Fruit fly (Drosophila melanogaster): ENCODE results near the gene Pak.
A peak's percentile ranks its signal among the peaks of the same experiment; 100 is the strongest.

Gene Pak

dm6 chr3R:6373512-6374306, 23.0 kb downstream of the Pak start:
- TF ChIP-seq foxo (GFP tag; optimal IDR thresholded peaks at IDR 0.05) (peak in 1 of 2 experiments; percentile 29), Hr78 (GFP tag; optimal IDR thresholded peaks at IDR 0.05) (no peak), dl (GFP tag; optimal IDR thresholded peaks at IDR 0.05; ENCODE audit: insufficient read depth in 1 of 2, partially characterized antibody in 2 of 2) (no peak), psq (GFP tag; optimal IDR thresholded peaks at IDR 0.05) (peak; percentile 26), sv (GFP tag; optimal IDR thresholded peaks at IDR 0.05) (peak; percentile 33), CrebA (GFP tag; optimal IDR thresholded peaks at IDR 0.05; ENCODE audit: borderline replicate concordance) (no peak), OdsH (GFP tag; optimal IDR thresholded peaks at IDR 0.05) (peak; percentile 49), Sp1 (GFP tag; optimal IDR thresholded peaks at IDR 0.05) (peak; percentile 34), rgr (GFP tag; optimal IDR thresholded peaks at IDR 0.05) (peak; percentile 39), Vsx2 (GFP tag; optimal IDR thresholded peaks at IDR 0.05; ENCODE audit: partially characterized antibody) (no peak), Jra (GFP tag; optimal IDR thresholded peaks at IDR 0.05) (peak; percentile 62), pan (optimal IDR thresholded peaks at IDR 0.05) (no peak), woc (GFP tag; optimal IDR thresholded peaks at IDR 0.05) (peak; percentile 54), Dfd (GFP tag; optimal IDR thresholded peaks at IDR 0.05) (no peak), HLH106 (tag; optimal IDR thresholded peaks at IDR 0.05) (peak; percentile 51), Hnf4 (GFP tag; optimal IDR thresholded peaks at IDR 0.05) (peak; percentile 33), h (GFP tag; optimal IDR thresholded peaks at IDR 0.05) (peak; percentile 58), Rel (GFP tag; optimal IDR thresholded peaks at IDR 0.05) (no peak), Rel (tag; optimal IDR thresholded peaks at IDR 0.05) (peak; percentile 3), CG9705 (GFP tag; optimal IDR thresholded peaks at IDR 0.05) (peak; percentile 16), jim (GFP tag; optimal IDR thresholded peaks at IDR 0.05) (no peak), Hr83 (GFP tag; optimal IDR thresholded peaks at IDR 0.05; ENCODE audit: poor library complexity, severe bottlenecking) (peak; percentile 26), dsf (GFP tag; optimal IDR thresholded peaks at IDR 0.05; ENCODE audit: borderline replicate concordance) (peak; percentile 36), fru (GFP tag; optimal IDR thresholded peaks at IDR 0.05) (peak; percentile 41), ey (GFP tag; optimal IDR thresholded peaks at IDR 0.05) (peak; percentile 37)

DNA sequence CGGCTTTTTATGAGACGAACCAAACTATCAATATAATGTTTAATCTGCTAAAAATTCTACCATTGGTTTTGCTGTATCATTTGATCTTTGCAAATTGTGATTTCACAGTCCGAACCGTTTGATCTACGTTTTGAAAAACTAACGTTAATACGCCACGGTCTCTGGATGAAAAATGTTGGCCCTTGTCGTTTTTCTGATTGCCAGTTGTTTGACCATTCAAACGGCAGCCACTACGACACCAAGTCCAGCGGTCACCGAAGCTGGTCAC, 23.5 kb downstream of the Pak start, which contains the start of gene CG42564:
Gene CG42564 (plus strand): TSS at position 169 of the 268 bp plus-strand sequence.
- TF ChIP-seq fru (GFP tag; optimal IDR thresholded peaks at IDR 0.05) (no peak), lola (GFP tag; optimal IDR thresholded peaks at IDR 0.05) (no peak), N (GFP tag; optimal IDR thresholded peaks at IDR 0.05) (no peak), foxo (GFP tag; optimal IDR thresholded peaks at IDR 0.05) (no peak), ey (GFP tag; optimal IDR thresholded peaks at IDR 0.05) (no peak), OdsH (GFP tag; optimal IDR thresholded peaks at IDR 0.05) (no peak), Hr83 (GFP tag; optimal IDR thresholded peaks at IDR 0.05; ENCODE audit: poor library complexity, severe bottlenecking) (no peak), rgr (GFP tag; optimal IDR thresholded peaks at IDR 0.05) (no peak), CG32264 (GFP tag; optimal IDR thresholded peaks at IDR 0.05) (no peak), h (GFP tag; optimal IDR thresholded peaks at IDR 0.05) (no peak), dsf (GFP tag; optimal IDR thresholded peaks at IDR 0.05; ENCODE audit: borderline replicate concordance) (no peak), brk (GFP tag; optimal IDR thresholded peaks at IDR 0.05) (no peak), Dif (GFP tag; optimal IDR thresholded peaks at IDR 0.05; ENCODE audit: partially characterized antibody) (no peak), tai (GFP tag; optimal IDR thresholded peaks at IDR 0.05) (no peak), dl (GFP tag; optimal IDR thresholded peaks at IDR 0.05; ENCODE audit: insufficient read depth in 1 of 2, partially characterized antibody in 2 of 2) (no peak), HLH106 (tag; optimal IDR thresholded peaks at IDR 0.05) (no peak), pan (optimal IDR thresholded peaks at IDR 0.05) (no peak), Rel (GFP tag; optimal IDR thresholded peaks at IDR 0.05) (no peak), Rel (tag; optimal IDR thresholded peaks at IDR 0.05) (no peak), dmrt93B (GFP tag; optimal IDR thresholded peaks at IDR 0.05) (no peak), psq (GFP tag; optimal IDR thresholded peaks at IDR 0.05) (no peak)

DNA sequence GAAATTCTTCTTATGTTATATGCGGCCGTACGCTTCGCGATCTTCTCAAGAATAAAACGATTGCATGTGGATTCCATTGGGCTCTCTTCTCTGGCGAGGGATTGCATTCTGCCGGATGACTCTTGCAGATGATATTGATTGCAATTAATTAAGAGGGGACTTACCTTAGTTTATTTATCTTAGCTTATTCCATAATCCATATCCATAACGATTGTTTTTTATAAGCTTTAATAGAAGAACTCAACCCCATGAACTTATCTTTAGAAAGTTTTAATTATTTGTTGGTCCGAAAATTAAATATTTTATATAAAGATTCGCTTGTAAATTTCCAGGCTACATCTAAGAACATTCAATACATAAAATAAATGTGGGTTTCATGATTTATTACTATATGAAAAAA, 25.2 kb downstream of the Pak start, which contains the start of gene CRAT:
Gene CRAT (minus strand): TSS at position 101 of the 400 bp plus-strand sequence.
- TF ChIP-seq h (GFP tag; optimal IDR thresholded peaks at IDR 0.05) (no peak), Dif (GFP tag; optimal IDR thresholded peaks at IDR 0.05; ENCODE audit: partially characterized antibody) (no peak), N (GFP tag; optimal IDR thresholded peaks at IDR 0.05) (no peak), Jra (GFP tag; optimal IDR thresholded peaks at IDR 0.05) (no peak)

DNA sequence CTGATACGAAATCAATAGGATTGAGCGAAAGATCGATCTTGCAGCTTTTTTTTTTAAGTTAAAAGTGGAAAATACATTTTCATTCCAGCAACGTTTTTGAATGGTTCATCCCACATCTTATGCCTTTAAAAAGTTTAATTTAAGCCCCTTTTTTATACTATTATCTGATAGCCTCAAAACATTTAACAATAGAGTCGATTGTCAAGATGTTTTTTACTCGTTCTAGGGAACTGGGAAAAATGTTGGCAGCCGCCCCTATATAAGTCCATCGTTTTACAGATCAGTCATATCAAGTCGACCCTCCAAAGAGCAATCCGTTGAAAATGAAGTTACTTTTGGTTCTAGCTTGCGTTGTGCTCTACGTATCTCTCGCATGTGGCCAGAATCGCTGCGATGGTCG, 26.8 kb downstream of the Pak start, which contains the start of gene CG42537:
Gene CG42537 (plus strand): TSS at position 301 of the 400 bp plus-strand sequence.
- TF ChIP-seq Sp1 (GFP tag; optimal IDR thresholded peaks at IDR 0.05) (no peak), ey (GFP tag; optimal IDR thresholded peaks at IDR 0.05) (no peak), foxo (GFP tag; optimal IDR thresholded peaks at IDR 0.05) (no peak), pan (optimal IDR thresholded peaks at IDR 0.05) (no peak), Hr83 (GFP tag; optimal IDR thresholded peaks at IDR 0.05; ENCODE audit: poor library complexity, severe bottlenecking) (no peak), Hr78 (GFP tag; optimal IDR thresholded peaks at IDR 0.05) (no peak), Dfd (GFP tag; optimal IDR thresholded peaks at IDR 0.05) (no peak), dl (GFP tag; optimal IDR thresholded peaks at IDR 0.05; ENCODE audit: insufficient read depth in 1 of 2, partially characterized antibody in 2 of 2) (no peak), Myc (optimal IDR thresholded peaks at IDR 0.05) (no peak), woc (GFP tag; optimal IDR thresholded peaks at IDR 0.05) (no peak), Abd-B (GFP tag; optimal IDR thresholded peaks at IDR 0.05) (no peak), CG9705 (GFP tag; optimal IDR thresholded peaks at IDR 0.05) (no peak), dmrt93B (GFP tag; optimal IDR thresholded peaks at IDR 0.05) (no peak), GATAd (GFP tag; optimal IDR thresholded peaks at IDR 0.05) (no peak), h (GFP tag; optimal IDR thresholded peaks at IDR 0.05) (no peak), lola (GFP tag; optimal IDR thresholded peaks at IDR 0.05) (no peak)
